Worm (Caenorhabditis elegans) whole organism, L3 larva: ENCODE data around the gene C25D7.5.

Experiments used
- pha-4 ChIP-seq: fragments of 150-350 bp; optimal IDR thresholded peaks from 2 replicates; lab custom pipeline; 2014; ENCODE audit warnings: missing biosample characterization, missing genetic modification reagents, missing genetic modification characterization
- snpc-4 ChIP-seq: fragments of 150-350 bp; optimal IDR thresholded peaks from 2 replicates; lab custom pipeline; 2014; ENCODE audit warnings: missing biosample characterization, missing genetic modification characterization

- TF ChIP-seq pha-4 (tag; lab: Kevin White, UChicago) (peak; percentile 28), snpc-4 (tag; lab: Kevin White, UChicago) (no peak)
Measured at ce11 chrV:15065068-15065744, 12.8 kb downstream of the C25D7.5 start, which contains the start of gene C25D7.9.
